Fruit fly (Drosophila melanogaster) whole organism, embryonic: ENCODE data around the gene CG5096.

ENCODE experiments used
- Atf6 ChIP-seq: fragments of 200-800 bp; sonication (Bioruptor generic); IDR thresholded peaks from 2 replicates; pipeline ENCODE4 v1.3.6; 2022; ENCODE audit warnings: missing biosample characterization, missing genetic modification characterization
- B-H2 ChIP-seq: fragments of 200-800 bp; sonication (Bioruptor generic); optimal IDR thresholded peaks from 2 replicates; lab custom pipeline; 2018; ENCODE audit warnings: missing biosample characterization, mild to moderate bottlenecking, missing genetic modification characterization
- CG1024 ChIP-seq: fragments of 200-800 bp; sonication (Bioruptor generic); IDR thresholded peaks from 2 replicates; pipeline ENCODE4 v1.3.6; 2022; ENCODE audit warnings: missing biosample characterization, missing genetic modification characterization
- CG13296 ChIP-seq: fragments of 200-800 bp; sonication (Bioruptor generic); optimal IDR thresholded peaks from 3 replicates; lab custom pipeline; 2018; ENCODE audit warnings: missing biosample characterization, mild to moderate bottlenecking, missing genetic modification characterization
- CG15696 ChIP-seq: fragments of 200-800 bp; sonication (Bioruptor generic); optimal IDR thresholded peaks from 2 replicates; lab custom pipeline; 2019; ENCODE audit warnings: missing biosample characterization, mild to moderate bottlenecking, missing genetic modification characterization, moderate library complexity
- CG1602 ChIP-seq: fragments of 200-800 bp; sonication (Bioruptor generic); optimal IDR thresholded peaks from 3 replicates; lab custom pipeline; 2016; ENCODE audit warnings: missing biosample characterization, missing genetic modification characterization
- CG17186 ChIP-seq: fragments of 200-800 bp; sonication (Bioruptor generic); optimal IDR thresholded peaks from 3 replicates; lab custom pipeline; 2017; ENCODE audit warnings: missing biosample characterization, missing genetic modification reagents, missing genetic modification characterization
- CG18262 ChIP-seq: fragments of 200-800 bp; optimal IDR thresholded peaks from 3 replicates; lab custom pipeline; 2019; ENCODE audit warnings: missing biosample characterization, mild to moderate bottlenecking, missing genetic modification characterization, moderate library complexity
- CG2889 ChIP-seq: fragments of 200-800 bp; sonication (Bioruptor generic); IDR thresholded peaks from 3 replicates; pipeline ENCODE4 v1.3.6; 2022; ENCODE audit warnings: missing biosample characterization, missing genetic modification characterization
- CG3281 ChIP-seq: fragments of 200-800 bp; sonication (Bioruptor generic); optimal IDR thresholded peaks from 3 replicates; lab custom pipeline; 2017; ENCODE audit warnings: missing biosample characterization, mild to moderate bottlenecking, missing genetic modification characterization
- CG34422 ChIP-seq: fragments of 200-800 bp; sonication (Bioruptor generic); IDR thresholded peaks from 3 replicates; pipeline ENCODE4 v1.3.6; 2022; ENCODE audit warnings: missing biosample characterization, missing genetic modification characterization
- CG3847 ChIP-seq: fragments of 200-800 bp; sonication (Bioruptor generic); IDR thresholded peaks from 2 replicates; pipeline ENCODE4 v1.3.6; 2022; ENCODE audit warnings: missing biosample characterization, missing genetic modification characterization
- CG4404 ChIP-seq: fragments of 200-800 bp; sonication (Bioruptor generic); IDR thresholded peaks from 2 replicates; pipeline ENCODE4 v1.3.6; 2022; ENCODE audit warnings: missing biosample characterization, missing genetic modification characterization
- CG4854 ChIP-seq: fragments of 200-800 bp; sonication (Bioruptor generic); optimal IDR thresholded peaks from 2 replicates; lab custom pipeline; 2016; ENCODE audit warnings: missing biosample characterization, missing genetic modification characterization, inconsistent platforms
- CG6689 ChIP-seq: fragments of 200-800 bp; sonication (Bioruptor generic); IDR thresholded peaks from 2 replicates; pipeline ENCODE4 v1.3.6; 2022; ENCODE audit warnings: missing biosample characterization, missing genetic modification characterization
- CG8281 ChIP-seq: fragments of 200-800 bp; sonication (Bioruptor generic); optimal IDR thresholded peaks from 2 replicates; lab custom pipeline; 2018; ENCODE audit warnings: missing biosample characterization, mild to moderate bottlenecking, missing genetic modification characterization, moderate library complexity
- CG8359 ChIP-seq: fragments of 200-800 bp; sonication (Bioruptor generic); optimal IDR thresholded peaks from 2 replicates; lab custom pipeline; 2017; ENCODE audit warnings: missing biosample characterization, mild to moderate bottlenecking, missing genetic modification characterization, borderline replicate concordance
- CG9817 ChIP-seq: fragments of 200-800 bp; sonication (Bioruptor generic); optimal IDR thresholded peaks from 2 replicates; lab custom pipeline; 2018; ENCODE audit warnings: missing biosample characterization, mild to moderate bottlenecking, missing genetic modification characterization, moderate library complexity
- Deaf1 ChIP-seq: fragments of 200-800 bp; optimal IDR thresholded peaks from 3 replicates; lab custom pipeline; 2019; ENCODE audit warnings: missing biosample characterization, mild to moderate bottlenecking, missing genetic modification characterization, moderate library complexity
- Dip2 ChIP-seq: fragments of 200-800 bp; sonication (Bioruptor generic); IDR thresholded peaks from 2 replicates; pipeline ENCODE4 v1.3.6; 2022; ENCODE audit warnings: missing biosample characterization, missing genetic modification characterization
- E2f2 ChIP-seq: fragments of 200-800 bp; sonication (Bioruptor generic); IDR thresholded peaks from 2 replicates; pipeline ENCODE4 v1.3.6; 2022; ENCODE audit warnings: missing biosample characterization, missing genetic modification characterization
- HLH4C ChIP-seq: fragments of 200-800 bp; sonication (Bioruptor generic); IDR thresholded peaks from 3 replicates; pipeline ENCODE4 v1.3.6; 2022; ENCODE audit warnings: missing biosample characterization, missing genetic modification characterization; ENCODE audit not compliant: partially characterized antibody
- HmgZ ChIP-seq: fragments of 200-800 bp; sonication (Bioruptor generic); optimal IDR thresholded peaks from 2 replicates; lab custom pipeline; 2018; ENCODE audit warnings: missing biosample characterization, mild to moderate bottlenecking, missing genetic modification characterization
- MESR4 ChIP-seq: fragments of 200-800 bp; sonication (Bioruptor generic); optimal IDR thresholded peaks from 2 replicates; lab custom pipeline; 2018; ENCODE audit warnings: missing biosample characterization, mild to moderate bottlenecking, missing genetic modification characterization, moderate library complexity
- Med ChIP-seq: fragments of 200-800 bp; sonication (Bioruptor generic); peaks from one replicate; lab custom pipeline; 2016; ENCODE audit warnings: missing biosample characterization, missing genetic modification characterization, mild to moderate bottlenecking, inconsistent platforms, moderate library complexity
- Mrtf ChIP-seq: fragments of 200-800 bp; sonication (Bioruptor generic); IDR thresholded peaks from 3 replicates; pipeline ENCODE4 v1.3.6; 2022; ENCODE audit warnings: missing biosample characterization, missing genetic modification characterization
- Myb ChIP-seq: fragments of 200-800 bp; sonication (Bioruptor generic); optimal IDR thresholded peaks from 2 replicates; lab custom pipeline; 2016; ENCODE audit warnings: missing biosample characterization, missing genetic modification characterization
- NC2α ChIP-seq: fragments of 200-800 bp; sonication (Bioruptor generic); optimal IDR thresholded peaks from 2 replicates; lab custom pipeline; 2016; ENCODE audit warnings: missing biosample characterization, missing genetic modification characterization
- Oaz ChIP-seq: fragments of 200-800 bp; sonication (Bioruptor generic); IDR thresholded peaks from 2 replicates; pipeline ENCODE4 v1.3.6; 2022; ENCODE audit warnings: missing biosample characterization, missing genetic modification characterization
- Usf ChIP-seq: fragments of 200-800 bp; sonication (Bioruptor generic); optimal IDR thresholded peaks from 2 replicates; lab custom pipeline; 2017; ENCODE audit warnings: missing genotype, missing biosample characterization, missing genetic modification characterization
- bbx ChIP-seq: fragments of 200-800 bp; sonication (Bioruptor generic); IDR thresholded peaks from 2 replicates; pipeline ENCODE4 v1.3.6; 2022; ENCODE audit warnings: missing biosample characterization, missing genetic modification characterization; ENCODE audit not compliant: partially characterized antibody
- br ChIP-seq: fragments of >200 bp; optimal IDR thresholded peaks from 2 replicates; lab custom pipeline; 2017
- caup ChIP-seq: fragments of 200-800 bp; sonication (Bioruptor generic); optimal IDR thresholded peaks from 3 replicates; lab custom pipeline; 2017; ENCODE audit warnings: missing biosample characterization, mild to moderate bottlenecking, missing genetic modification characterization, moderate library complexity; ENCODE audit not compliant: severe bottlenecking
- cg ChIP-seq: fragments of 200-800 bp; sonication (Bioruptor generic); optimal IDR thresholded peaks from 3 replicates; lab custom pipeline; 2019; ENCODE audit warnings: missing biosample characterization, mild to moderate bottlenecking, missing genetic modification characterization, moderate library complexity
- cwo ChIP-seq: fragments of 200-800 bp; sonication (Bioruptor generic); optimal IDR thresholded peaks from 3 replicates; lab custom pipeline; 2017; ENCODE audit warnings: missing biosample characterization, missing genetic modification characterization, mild to moderate bottlenecking, moderate library complexity, missing genetic modification reagents
- dati ChIP-seq: fragments of 200-800 bp; sonication (Bioruptor generic); IDR thresholded peaks from 2 replicates; pipeline ENCODE4 v1.3.6; 2022; ENCODE audit warnings: missing biosample characterization, missing genetic modification characterization
- dmrt11E ChIP-seq: fragments of 200-800 bp; sonication (Bioruptor generic); optimal IDR thresholded peaks from 3 replicates; lab custom pipeline; 2018; ENCODE audit warnings: missing biosample characterization, mild to moderate bottlenecking, missing genetic modification characterization, moderate library complexity
- gro ChIP-seq: fragments of 200-800 bp; sonication (Bioruptor generic); optimal IDR thresholded peaks from 2 replicates; lab custom pipeline; 2016; ENCODE audit warnings: missing biosample characterization, missing genetic modification characterization
- inv ChIP-seq: fragments of 200-800 bp; sonication (Bioruptor generic); IDR thresholded peaks from 2 replicates; pipeline ENCODE4 v1.3.6; 2022; ENCODE audit warnings: missing biosample characterization, missing genetic modification characterization; ENCODE audit not compliant: partially characterized antibody
- klu ChIP-seq: fragments of 200-800 bp; sonication (Bioruptor generic); IDR thresholded peaks from 2 replicates; pipeline ENCODE4 v1.3.6; 2022; ENCODE audit warnings: missing biosample characterization, missing genetic modification characterization
- lbe ChIP-seq: fragments of 200-800 bp; sonication (Bioruptor generic); optimal IDR thresholded peaks from 2 replicates; lab custom pipeline; 2016; ENCODE audit warnings: missing biosample characterization, mild to moderate bottlenecking, missing genetic modification characterization
- lola ChIP-seq, 3 experiments: fragments of >200 bp in 2 of 3; fragments of 200-800 bp in 1 of 3; sonication (Bioruptor generic) in 1 of 3; optimal IDR thresholded peaks; 2 replicates each; lab custom pipeline; 2017 to 2019; ENCODE audit warnings: missing biosample characterization in 3 of 3, missing genetic modification characterization in 3 of 3, mild to moderate bottlenecking in 1 of 3, moderate library complexity in 1 of 3
- oc ChIP-seq: fragments of 200-800 bp; sonication (Bioruptor generic); optimal IDR thresholded peaks from 2 replicates; lab custom pipeline; 2018; ENCODE audit warnings: missing biosample characterization, mild to moderate bottlenecking, missing genetic modification characterization, moderate library complexity
- odd ChIP-seq: fragments of 200-800 bp; sonication (Bioruptor generic); optimal IDR thresholded peaks from 2 replicates; lab custom pipeline; 2017; ENCODE audit warnings: missing biosample characterization, mild to moderate bottlenecking, missing genetic modification characterization
- p53 ChIP-seq: fragments of 200-800 bp; sonication (Bioruptor generic); optimal IDR thresholded peaks from 2 replicates; lab custom pipeline; 2016; ENCODE audit warnings: missing biosample characterization, missing genetic modification characterization
- repo ChIP-seq: fragments of 200-800 bp; sonication (Bioruptor generic); optimal IDR thresholded peaks from 2 replicates; lab custom pipeline; 2016; ENCODE audit warnings: missing biosample characterization, missing genetic modification characterization
- slou ChIP-seq: fragments of 200-800 bp; sonication (Bioruptor generic); optimal IDR thresholded peaks from 3 replicates; lab custom pipeline; 2016; ENCODE audit warnings: missing biosample characterization, missing genetic modification characterization
- stwl ChIP-seq: fragments of 200-800 bp; sonication (Bioruptor generic); optimal IDR thresholded peaks from 3 replicates; lab custom pipeline; 2018; ENCODE audit warnings: missing biosample characterization, mild to moderate bottlenecking, missing genetic modification characterization, moderate library complexity
- tin ChIP-seq: fragments of 200-800 bp; sonication (Bioruptor generic); optimal IDR thresholded peaks from 3 replicates; lab custom pipeline; 2016; ENCODE audit warnings: missing biosample characterization, missing genetic modification characterization
- vfl ChIP-seq: fragments of 200-800 bp; sonication (Bioruptor generic); optimal IDR thresholded peaks from 2 replicates; lab custom pipeline; 2016; ENCODE audit warnings: missing biosample characterization, missing genetic modification characterization
- vvl ChIP-seq: fragments of 200-800 bp; sonication (Bioruptor generic); IDR thresholded peaks from 2 replicates; pipeline ENCODE4 v1.3.6; 2022; ENCODE audit warnings: missing biosample characterization, missing genetic modification characterization
- yki ChIP-seq: fragments of >200 bp; optimal IDR thresholded peaks from 3 replicates; lab custom pipeline; 2018

Gene CG5096

dm6 chr2L:10342471-10342870 lies 39.6 kb upstream of the CG5096 start, which contains the start of gene Sps2 (continued):
- TF ChIP-seq CG6689 (GFP tag; lab: Robert Waterston, UW) (no peak), CG15696 (tag; lab: Kevin White, UChicago) (no peak), lbe (GFP tag; lab: Kevin White, UChicago) (no peak), CG4854 (GFP tag; lab: Kevin White, UChicago) (no peak), Usf (GFP tag; lab: Kevin White, UChicago) (no peak), Deaf1 (tag; lab: Kevin White, UChicago) (no peak), klu (GFP tag; lab: Robert Waterston, UW) (no peak), HLH4C (GFP tag; lab: Robert Waterston, UW) (peak; percentile 53; the same call in 1 of the 3 replicates), odd (GFP tag; lab: Kevin White, UChicago) (no peak), slou (GFP tag; lab: Kevin White, UChicago) (no peak), HmgZ (peak; percentile 23), CG17186 (GFP tag; lab: Kevin White, UChicago) (no peak), CG1024 (GFP tag; lab: Robert Waterston, UW) (no peak), repo (GFP tag; lab: Kevin White, UChicago) (no peak), tin (GFP tag; lab: Kevin White, UChicago) (no peak), Myb (GFP tag; lab: Kevin White, UChicago) (no peak), CG8359 (GFP tag; lab: Kevin White, UChicago) (no peak), oc (tag; lab: Kevin White, UChicago) (no peak), vfl (GFP tag; lab: Kevin White, UChicago) (no peak), CG2889 (GFP tag; lab: Robert Waterston, UW) (no peak), MESR4 (GFP tag; lab: Kevin White, UChicago) (peak; percentile 10), CG3847 (GFP tag; lab: Robert Waterston, UW) (no peak), gro (no peak), lola (GFP tag; optimal IDR thresholded peaks at IDR 0.05; lab: Kevin White, UChicago) (no peak), CG13296 (GFP tag; lab: Kevin White, UChicago) (peak; percentile 18), caup (GFP tag; lab: Kevin White, UChicago) (no peak), yki (lab: Kevin White, UChicago) (no peak), CG18262 (tag; lab: Kevin White, UChicago) (no peak), CG8281 (tag; lab: Kevin White, UChicago) (no peak), CG1602 (GFP tag; lab: Kevin White, UChicago) (no peak), Oaz (GFP tag; lab: Robert Waterston, UW) (no peak), Atf6 (GFP tag; lab: Robert Waterston, UW) (no peak), Dip2 (GFP tag; lab: Robert Waterston, UW) (no peak), stwl (tag; lab: Kevin White, UChicago) (peak; percentile 57), Med (GFP tag; lab: Kevin White, UChicago) (peak; percentile 81), CG3281 (no peak), E2f2 (GFP tag; lab: Robert Waterston, UW) (peak; percentile 46; the same call in 1 of the 2 replicates), vvl (peak; percentile 35), CG4404 (GFP tag; lab: Robert Waterston, UW) (no peak), cg (GFP tag; lab: Kevin White, UChicago) (no peak), p53 (no peak), Mrtf (GFP tag; lab: Robert Waterston, UW) (no peak), NC2α (GFP tag; lab: Kevin White, UChicago) (no peak), CG34422 (GFP tag; lab: Robert Waterston, UW) (peak; percentile 48; the same call in 1 of the 3 replicates), CG9817 (tag; lab: Kevin White, UChicago) (no peak), br (no peak), dati (GFP tag; lab: Robert Waterston, UW) (no peak), bbx (GFP tag; lab: Robert Waterston, UW) (peak; percentile 78), dmrt11E (tag; lab: Kevin White, UChicago) (no peak), cwo (no peak), B-H2 (no peak), inv (GFP tag; lab: Robert Waterston, UW) (peak; percentile 63)
